Worm (Caenorhabditis elegans) whole organism, L2 larva: ENCODE data around the gene cest-4.

Experiments
- C34F6.9 ChIP-seq: fragments of 150-350 bp; optimal IDR thresholded peaks from 2 replicates; lab custom pipeline; 2014; ENCODE audit warnings: missing biosample characterization, missing genetic modification characterization
- F13H6.1 ChIP-seq: sonication (generic microtip); optimal IDR thresholded peaks from 2 replicates; lab custom pipeline; 2016; ENCODE audit warnings: missing genetic modification characterization, missing compliant biosample characterization
- R02D3.7 ChIP-seq: fragments of 150-350 bp; optimal IDR thresholded peaks from 2 replicates; lab custom pipeline; 2014; ENCODE audit warnings: missing biosample characterization, missing genetic modification characterization
- Y55F3AM.14 ChIP-seq: fragments of 200-800 bp; sonication (Bioruptor generic); optimal IDR thresholded peaks from 2 replicates; lab custom pipeline; 2018; ENCODE audit warnings: mild to moderate bottlenecking, missing genetic modification characterization, missing compliant biosample characterization
- ZK546.5 ChIP-seq: sonication (generic microtip); optimal IDR thresholded peaks from 2 replicates; lab custom pipeline; 2017; ENCODE audit warnings: missing biosample characterization, missing genetic modification characterization
- alr-1 ChIP-seq: fragments of 150-350 bp; optimal IDR thresholded peaks from 2 replicates; lab custom pipeline; 2014; ENCODE audit warnings: missing biosample characterization, missing genetic modification characterization
- aly-2 ChIP-seq: fragments of 150-350 bp; optimal IDR thresholded peaks from 2 replicates; lab custom pipeline; 2014; ENCODE audit warnings: missing biosample characterization, missing genetic modification characterization
- ama-1 ChIP-seq: fragments of 150-350 bp; optimal IDR thresholded peaks from 2 replicates; lab custom pipeline; 2018; ENCODE audit warnings: inconsistent platforms
- blmp-1 ChIP-seq: sonication (generic microtip); optimal IDR thresholded peaks from 2 replicates; lab custom pipeline; 2017; ENCODE audit warnings: missing genetic modification characterization, mild to moderate bottlenecking, missing compliant biosample characterization, antibody characterized with exemption, moderate library complexity; ENCODE audit not compliant: insufficient read depth
- ceh-16 ChIP-seq: fragments of 150-350 bp; optimal IDR thresholded peaks from 2 replicates; lab custom pipeline; 2014; ENCODE audit warnings: missing biosample characterization, missing genetic modification characterization
- ceh-82 ChIP-seq: fragments of 150-350 bp; optimal IDR thresholded peaks from 2 replicates; lab custom pipeline; 2014; ENCODE audit warnings: missing biosample characterization, missing genetic modification characterization
- crh-2 ChIP-seq: sonication (generic microtip); optimal IDR thresholded peaks from 2 replicates; lab custom pipeline; 2017; ENCODE audit warnings: missing biosample characterization, missing genetic modification characterization
- dmd-4 ChIP-seq: sonication (generic microtip); optimal IDR thresholded peaks from 2 replicates; lab custom pipeline; 2017; ENCODE audit warnings: missing biosample characterization, missing genetic modification characterization
- elt-1 ChIP-seq: fragments of 150-350 bp; optimal IDR thresholded peaks from 2 replicates; lab custom pipeline; 2014; ENCODE audit warnings: missing biosample characterization, missing genetic modification characterization
- elt-3 ChIP-seq: sonication (generic microtip); optimal IDR thresholded peaks from 2 replicates; lab custom pipeline; 2017; ENCODE audit warnings: missing biosample characterization, missing genetic modification characterization
- fos-1 ChIP-seq: fragments of 150-350 bp; optimal IDR thresholded peaks from 2 replicates; lab custom pipeline; 2014; ENCODE audit warnings: missing biosample characterization, missing genetic modification characterization
- gmeb-1 ChIP-seq: fragments of 150-350 bp; optimal IDR thresholded peaks from 2 replicates; lab custom pipeline; 2014; ENCODE audit warnings: missing biosample characterization, missing genetic modification characterization
- lin-11 ChIP-seq: fragments of 150-350 bp; sonication (generic microtip); optimal IDR thresholded peaks from 2 replicates; lab custom pipeline; 2014; ENCODE audit warnings: missing biosample characterization, missing genetic modification characterization, inconsistent platforms, mixed read lengths
- lin-13 ChIP-seq: fragments of 150-350 bp; optimal IDR thresholded peaks from 2 replicates; lab custom pipeline; 2014; ENCODE audit warnings: missing biosample characterization, missing genetic modification reagents, missing genetic modification characterization
- lin-39 ChIP-seq: fragments of 150-350 bp; optimal IDR thresholded peaks from 2 replicates; lab custom pipeline; 2014; ENCODE audit warnings: missing biosample characterization, missing genetic modification reagents, missing genetic modification characterization
- lsy-2 ChIP-seq, 2 experiments: fragments of 150-350 bp in 1 of 2; sonication (generic microtip) in 1 of 2; optimal IDR thresholded peaks; 2 replicates each; lab custom pipeline; 2014 to 2017; ENCODE audit warnings: missing biosample characterization in 2 of 2, missing genetic modification characterization in 2 of 2
- mab-5 ChIP-seq: fragments of 150-350 bp; optimal IDR thresholded peaks from 2 replicates; lab custom pipeline; 2014; ENCODE audit warnings: missing biosample characterization, missing genetic modification characterization
- mbf-1 ChIP-seq: sonication (generic microtip); optimal IDR thresholded peaks from 2 replicates; lab custom pipeline; 2017; ENCODE audit warnings: missing biosample characterization, missing genetic modification characterization
- mdl-1 ChIP-seq, 2 experiments: fragments of 150-350 bp in 1 of 2; sonication (generic microtip) in 1 of 2; optimal IDR thresholded peaks; 2 replicates each; lab custom pipeline; 2017; ENCODE audit warnings: missing biosample characterization in 2 of 2, missing genetic modification characterization in 2 of 2
- nhr-10 ChIP-seq: sonication (generic microtip); optimal IDR thresholded peaks from 2 replicates; lab custom pipeline; 2017; ENCODE audit warnings: missing biosample characterization, missing genetic modification characterization
- nhr-11 ChIP-seq: fragments of 150-350 bp; optimal IDR thresholded peaks from 2 replicates; lab custom pipeline; 2014; ENCODE audit warnings: missing biosample characterization, missing genetic modification characterization
- nhr-12 ChIP-seq: fragments of 150-350 bp; optimal IDR thresholded peaks from 2 replicates; lab custom pipeline; 2014; ENCODE audit warnings: missing biosample characterization, missing genetic modification characterization
- nhr-129 ChIP-seq: fragments of 150-350 bp; optimal IDR thresholded peaks from 2 replicates; lab custom pipeline; 2014; ENCODE audit warnings: missing biosample characterization, missing genetic modification characterization
- nhr-21 ChIP-seq: fragments of 150-350 bp; optimal IDR thresholded peaks from 2 replicates; lab custom pipeline; 2014; ENCODE audit warnings: missing biosample characterization, missing genetic modification characterization
- nhr-23 ChIP-seq: fragments of 150-350 bp; optimal IDR thresholded peaks from 2 replicates; lab custom pipeline; 2014; ENCODE audit warnings: missing biosample characterization, missing genetic modification reagents, missing genetic modification characterization
- nhr-237 ChIP-seq: fragments of 150-350 bp; optimal IDR thresholded peaks from 2 replicates; lab custom pipeline; 2014; ENCODE audit warnings: missing biosample characterization, missing genetic modification characterization
- nhr-25 ChIP-seq: fragments of 150-350 bp; sonication (generic microtip); optimal IDR thresholded peaks from 3 replicates; lab custom pipeline; 2014; ENCODE audit warnings: missing biosample characterization, missing genetic modification characterization
- nhr-6 ChIP-seq: fragments of 150-350 bp; optimal IDR thresholded peaks from 2 replicates; lab custom pipeline; 2014; ENCODE audit warnings: missing biosample characterization, missing genetic modification characterization
- peb-1 ChIP-seq: fragments of 150-350 bp; optimal IDR thresholded peaks from 2 replicates; lab custom pipeline; 2014; ENCODE audit warnings: missing biosample characterization, missing genetic modification characterization
- sem-4 ChIP-seq: fragments of 150-350 bp; optimal IDR thresholded peaks from 2 replicates; lab custom pipeline; 2014; ENCODE audit warnings: missing biosample characterization, missing genetic modification reagents, missing genetic modification characterization
- skn-1 ChIP-seq: sonication (generic microtip); optimal IDR thresholded peaks from 2 replicates; lab custom pipeline; 2017; ENCODE audit warnings: missing biosample characterization, missing genetic modification characterization
- sma-3 ChIP-seq: sonication (generic microtip); optimal IDR thresholded peaks from 2 replicates; lab custom pipeline; 2016; ENCODE audit warnings: missing genetic modification reagents, missing genetic modification characterization, missing compliant biosample characterization
- sma-9 ChIP-seq, 2 experiments: fragments of 150-350 bp in 1 of 2; sonication (generic microtip) in 1 of 2; optimal IDR thresholded peaks; 2 replicates each; lab custom pipeline; 2014 to 2016; ENCODE audit warnings: missing genetic modification characterization in 2 of 2, mild to moderate bottlenecking in 1 of 2, missing biosample characterization in 1 of 2, missing compliant biosample characterization in 1 of 2, missing genetic modification reagents in 1 of 2, moderate library complexity in 1 of 2
- snpc-4 ChIP-seq: fragments of 150-350 bp; optimal IDR thresholded peaks from 2 replicates; lab custom pipeline; 2014; ENCODE audit warnings: missing biosample characterization, missing genetic modification characterization
- unc-55 ChIP-seq: fragments of 150-350 bp; sonication (generic microtip); optimal IDR thresholded peaks from 3 replicates; lab custom pipeline; 2014; ENCODE audit warnings: missing biosample characterization, missing genetic modification reagents, missing genetic modification characterization
- unc-62 ChIP-seq: fragments of 150-350 bp; optimal IDR thresholded peaks from 2 replicates; lab custom pipeline; 2014; ENCODE audit warnings: missing biosample characterization, missing genetic modification reagents, missing genetic modification characterization
- zag-1 ChIP-seq: fragments of 150-350 bp; optimal IDR thresholded peaks from 2 replicates; lab custom pipeline; 2014; ENCODE audit warnings: missing biosample characterization, missing genetic modification characterization
- ztf-11 ChIP-seq: sonication (generic microtip); optimal IDR thresholded peaks from 2 replicates; lab custom pipeline; 2017; ENCODE audit warnings: missing biosample characterization, missing genetic modification characterization
- ztf-4 ChIP-seq: fragments of 150-350 bp; optimal IDR thresholded peaks from 2 replicates; lab custom pipeline; 2014; ENCODE audit warnings: missing biosample characterization, missing genetic modification characterization

Gene cest-4

DNA sequence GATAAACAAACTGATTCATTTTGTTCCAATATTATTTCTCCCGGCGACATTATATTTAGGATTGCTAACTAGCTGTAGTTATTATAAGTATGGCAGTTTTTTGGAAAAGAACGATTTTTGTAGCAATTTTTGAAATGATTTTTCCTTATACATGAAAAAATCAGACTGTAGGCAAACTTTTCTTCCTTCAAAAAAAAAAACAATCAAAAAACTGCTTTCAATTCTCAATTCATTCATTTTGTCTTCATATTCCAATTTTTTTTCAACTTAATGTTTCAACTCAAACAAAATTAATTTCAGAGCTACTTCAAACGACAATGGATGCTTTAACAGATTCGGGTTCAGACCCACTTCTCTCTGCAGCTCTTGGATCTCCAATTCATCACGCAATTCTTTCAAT, 9.7 kb upstream of the cest-4 start, which contains the start of gene ceh-48:
TSS of gene ceh-48 (plus strand) at position 301 of the 400 bp plus-strand sequence.
- TF ChIP-seq zag-1 (tag; lab: Kevin White, UChicago), result no peak

DNA sequence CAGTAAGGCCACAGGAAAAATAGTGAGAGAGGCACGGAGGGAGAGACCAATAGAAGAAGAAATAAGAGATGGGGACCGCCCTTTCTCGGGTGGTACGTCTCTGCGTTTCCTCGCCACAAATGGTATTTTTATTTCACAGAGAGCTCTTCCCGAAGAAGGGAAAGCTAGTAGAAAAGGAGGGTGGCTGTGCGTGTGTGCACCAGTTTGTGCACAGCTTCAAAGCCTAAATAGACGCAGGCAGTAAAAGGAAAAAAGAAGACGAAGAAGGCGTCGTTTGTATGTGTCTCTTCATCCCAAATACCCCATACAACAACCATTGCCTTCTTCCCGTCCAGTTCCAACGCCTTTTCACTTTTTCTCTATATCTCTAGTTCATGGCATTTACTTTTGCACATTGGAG, 7.6 kb upstream of the cest-4 start:
- no peak for TF ChIP-seq nhr-237 (tag; lab: Kevin White, UChicago)
- TF ChIP-seq sma-9 (GFP tag; optimal IDR thresholded peaks at IDR 0.05; lab: Kevin White, UChicago), result peak; percentile 42
- no peak for TF ChIP-seq sma-9 (tag; optimal IDR thresholded peaks at IDR 0.05; lab: Kevin White, UChicago)
- no peak for TF ChIP-seq fos-1 (tag; lab: Kevin White, UChicago)
- TF ChIP-seq ceh-16 (tag; lab: Kevin White, UChicago), result no peak
- no peak for TF ChIP-seq aly-2 (tag; lab: Kevin White, UChicago)
- TF ChIP-seq ceh-82, result peak; percentile 54
- TF ChIP-seq lin-11 (tag; lab: Kevin White, UChicago), result peak; percentile 27
- TF ChIP-seq blmp-1 (tag; lab: Kevin White, UChicago), result no peak
- peak; percentile 91 for TF ChIP-seq unc-55
- TF ChIP-seq lin-39, result no peak
- TF ChIP-seq nhr-11 (tag; lab: Kevin White, UChicago), result no peak
- TF ChIP-seq F13H6.1, result peak; percentile 74
- no peak for TF ChIP-seq ztf-11 (tag; lab: Kevin White, UChicago)
- no peak for TF ChIP-seq elt-1 (tag; lab: Kevin White, UChicago)
- peak; percentile 62 for TF ChIP-seq nhr-129 (tag; lab: Kevin White, UChicago)
- TF ChIP-seq ZK546.5 (tag; lab: Kevin White, UChicago), result no peak
- no peak for TF ChIP-seq ama-1 (lab: Kevin White, UChicago)
- TF ChIP-seq peb-1 (tag; lab: Kevin White, UChicago), result no peak
- no peak for TF ChIP-seq R02D3.7 (tag; lab: Kevin White, UChicago)
- peak; percentile 14 for TF ChIP-seq mab-5 (tag; lab: Kevin White, UChicago)
- peak; percentile 53 for TF ChIP-seq lin-13 (GFP tag; lab: Kevin White, UChicago)
- TF ChIP-seq dmd-4 (tag; lab: Kevin White, UChicago), result no peak
- TF ChIP-seq C34F6.9 (tag; lab: Kevin White, UChicago), result peak; percentile 74
- peak; percentile 29 for TF ChIP-seq Y55F3AM.14 (GFP tag; lab: Kevin White, UChicago)
- no peak for TF ChIP-seq nhr-21
- peak; percentile 78 for TF ChIP-seq zag-1 (tag; lab: Kevin White, UChicago)
- peak; percentile 5 for TF ChIP-seq snpc-4
- TF ChIP-seq lsy-2 (tag; optimal IDR thresholded peaks at IDR 0.05; lab: Kevin White, UChicago), result peak; percentile 53 to 66
- peak; percentile 35 for TF ChIP-seq nhr-6 (tag; lab: Kevin White, UChicago)
- no peak for TF ChIP-seq ztf-4 (tag; lab: Kevin White, UChicago)
- no peak for TF ChIP-seq nhr-12 (tag; lab: Kevin White, UChicago)
- TF ChIP-seq crh-2, result peak; percentile 68
- no peak for TF ChIP-seq skn-1 (tag; lab: Kevin White, UChicago)
- peak; percentile 19 for TF ChIP-seq sem-4 (tag; lab: Kevin White, UChicago)
- no peak for TF ChIP-seq mbf-1
- TF ChIP-seq nhr-10, result no peak
- TF ChIP-seq nhr-25, result no peak

DNA sequence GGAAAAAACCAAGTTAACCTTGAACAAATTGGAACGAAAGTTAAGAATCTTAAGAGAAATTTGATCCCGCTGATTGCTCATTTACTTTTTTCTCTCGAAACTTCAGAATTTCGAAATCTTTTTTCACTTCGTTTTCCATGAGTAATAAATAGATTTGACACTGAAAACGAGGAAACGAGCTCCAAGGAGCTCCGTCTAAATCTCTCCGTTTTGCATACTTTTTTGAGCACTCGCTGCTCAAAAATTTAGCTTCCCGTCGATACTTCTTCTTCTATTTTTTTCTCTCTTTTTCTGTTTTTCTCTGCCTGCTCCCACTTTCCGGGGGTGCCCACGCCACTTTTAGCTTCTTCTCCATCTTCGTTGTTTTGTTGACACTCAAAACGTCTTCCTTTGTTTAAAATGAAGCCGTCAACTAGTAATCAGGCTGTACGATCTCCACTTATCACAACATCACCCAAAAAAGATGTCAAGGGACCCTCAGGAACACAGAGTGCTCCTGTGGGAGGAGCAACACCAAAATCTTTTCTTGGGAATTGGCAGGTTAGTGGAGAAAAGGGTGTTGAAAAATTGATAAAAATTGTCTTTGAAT, 4.4 kb upstream of the cest-4 start, which contains the start of gene C17H12.10:
TSS of gene C17H12.10 (plus strand) at position 325 of the 589 bp plus-strand sequence.
- TF ChIP-seq unc-55 (peak; percentile 77), nhr-12 (tag; lab: Kevin White, UChicago) (no peak), R02D3.7 (tag; lab: Kevin White, UChicago) (no peak), mbf-1 (no peak), lin-39 (no peak), peb-1 (tag; lab: Kevin White, UChicago) (no peak), elt-1 (tag; lab: Kevin White, UChicago) (no peak), blmp-1 (tag; lab: Kevin White, UChicago) (no peak), nhr-23 (no peak), unc-62 (GFP tag; lab: Kevin White, UChicago) (no peak), mdl-1 (tag; optimal IDR thresholded peaks at IDR 0.05; lab: Kevin White, UChicago) (no peak), sma-3 (no peak), nhr-237 (tag; lab: Kevin White, UChicago) (no peak), lin-13 (GFP tag; lab: Kevin White, UChicago) (no peak), C34F6.9 (tag; lab: Kevin White, UChicago) (peak; percentile 77), nhr-25 (no peak), nhr-21 (no peak), alr-1 (tag; lab: Kevin White, UChicago) (no peak), elt-3 (tag; lab: Kevin White, UChicago) (no peak), nhr-11 (tag; lab: Kevin White, UChicago) (no peak), fos-1 (tag; lab: Kevin White, UChicago) (no peak), sma-9 (GFP tag; optimal IDR thresholded peaks at IDR 0.05; lab: Kevin White, UChicago) (peak; percentile 39), sma-9 (tag; optimal IDR thresholded peaks at IDR 0.05; lab: Kevin White, UChicago) (no peak), ama-1 (lab: Kevin White, UChicago) (no peak), ceh-82 (no peak), crh-2 (peak; percentile 27), nhr-129 (tag; lab: Kevin White, UChicago) (peak; percentile 17), Y55F3AM.14 (GFP tag; lab: Kevin White, UChicago) (no peak), gmeb-1 (no peak), ZK546.5 (tag; lab: Kevin White, UChicago) (no peak), F13H6.1 (no peak), ztf-4 (tag; lab: Kevin White, UChicago) (no peak), skn-1 (tag; lab: Kevin White, UChicago) (no peak), nhr-6 (tag; lab: Kevin White, UChicago) (no peak), mab-5 (tag; lab: Kevin White, UChicago) (no peak), zag-1 (tag; lab: Kevin White, UChicago) (peak; percentile 80), ceh-16 (tag; lab: Kevin White, UChicago) (no peak), aly-2 (tag; lab: Kevin White, UChicago) (no peak), sem-4 (tag; lab: Kevin White, UChicago) (no peak)
